Fruit fly (Drosophila melanogaster): ENCODE results near the gene Vinc.

Vinc gene

dm6 chrX:2222181-2222790 lies at the start of gene Vinc:
Vinc (minus strand) TSS chrX:2222567.
- TF ChIP-seq CG17801 (GFP tag; optimal IDR thresholded peaks at IDR 0.05; ENCODE audit: partially characterized antibody) = peak; percentile 97

DNA sequence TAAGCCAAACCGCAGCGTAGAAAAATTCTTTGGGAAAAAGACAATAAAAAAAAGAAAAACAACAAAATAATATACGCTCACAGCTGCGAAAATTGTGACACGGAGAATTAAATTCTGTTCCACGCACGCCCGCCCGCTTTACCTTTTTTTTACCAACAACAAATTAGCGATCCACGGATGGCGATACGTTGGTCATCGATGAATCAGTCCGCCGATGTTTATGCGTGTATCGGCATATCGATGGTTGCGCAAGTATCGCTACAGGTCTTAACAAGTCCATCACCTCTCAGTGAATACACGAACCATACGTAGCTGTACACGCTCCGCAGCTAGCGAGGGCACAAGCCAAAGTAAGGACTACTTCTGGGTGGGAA lies 48.2 kb upstream of the Vinc start, which contains the start of gene CG2924:
CG2924 (minus strand) TSS at position 205 of the 374 bp plus-strand sequence.
- TF ChIP-seq CG17801 (GFP tag; optimal IDR thresholded peaks at IDR 0.05; ENCODE audit: partially characterized antibody) = peak; percentile 63

- TF ChIP-seq CG17801 (GFP tag; optimal IDR thresholded peaks at IDR 0.05; ENCODE audit: partially characterized antibody) = no peak
Measured at dm6 chrX:2269822-2270556, 47.6 kb upstream of the Vinc start.

DNA sequence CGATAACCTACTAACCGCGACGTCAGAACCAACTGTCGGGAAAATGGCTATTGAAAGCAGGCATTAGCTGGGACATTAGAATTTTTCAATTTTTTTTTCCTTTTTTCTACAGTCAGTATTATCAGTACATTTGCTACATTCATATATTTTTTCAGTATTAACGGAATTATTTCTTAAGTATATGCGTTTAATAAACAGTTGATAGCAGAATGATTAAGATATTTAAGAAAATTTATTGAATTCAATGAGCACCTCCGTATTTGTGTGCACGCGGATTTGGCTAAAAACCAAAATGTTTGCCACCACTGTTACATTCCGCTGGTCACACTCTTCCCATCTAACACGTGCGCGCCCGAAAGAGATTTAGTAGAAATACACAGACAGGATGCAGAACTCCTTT lies 40.1 kb upstream of the Vinc start, which contains the start of the genes temp and CG3071:
temp (minus strand) TSS at position 5 of the 400 bp plus-strand sequence.
CG3071 (plus strand) TSS at position 327 of the 400 bp plus-strand sequence.
- TF ChIP-seq CG17801 (GFP tag; optimal IDR thresholded peaks at IDR 0.05; ENCODE audit: partially characterized antibody) = peak; percentile 16

DNA sequence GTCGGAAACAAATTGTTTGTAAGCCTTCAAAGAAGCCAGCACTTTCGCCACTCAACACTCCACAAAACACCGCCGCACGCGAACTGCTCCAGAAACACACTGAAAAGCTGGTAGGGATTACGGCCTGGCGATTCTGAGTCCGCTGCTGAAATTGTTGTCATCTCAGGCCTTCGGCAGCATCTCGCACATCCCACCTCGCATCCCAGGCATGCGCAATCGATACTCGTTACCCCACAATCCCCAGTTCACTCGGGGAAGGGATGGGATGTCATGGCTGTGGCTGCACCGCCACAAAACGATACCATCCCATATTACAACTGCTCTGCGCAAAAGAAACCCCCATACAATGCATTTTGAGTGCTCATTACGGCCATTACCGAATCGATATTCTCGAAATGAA lies 37.4 kb upstream of the Vinc start, which contains the start of gene CG3078:
CG3078 (minus strand) TSS at position 101 of the 400 bp plus-strand sequence.
- no peak for TF ChIP-seq CG17801 (GFP tag; optimal IDR thresholded peaks at IDR 0.05; ENCODE audit: partially characterized antibody)

DNA sequence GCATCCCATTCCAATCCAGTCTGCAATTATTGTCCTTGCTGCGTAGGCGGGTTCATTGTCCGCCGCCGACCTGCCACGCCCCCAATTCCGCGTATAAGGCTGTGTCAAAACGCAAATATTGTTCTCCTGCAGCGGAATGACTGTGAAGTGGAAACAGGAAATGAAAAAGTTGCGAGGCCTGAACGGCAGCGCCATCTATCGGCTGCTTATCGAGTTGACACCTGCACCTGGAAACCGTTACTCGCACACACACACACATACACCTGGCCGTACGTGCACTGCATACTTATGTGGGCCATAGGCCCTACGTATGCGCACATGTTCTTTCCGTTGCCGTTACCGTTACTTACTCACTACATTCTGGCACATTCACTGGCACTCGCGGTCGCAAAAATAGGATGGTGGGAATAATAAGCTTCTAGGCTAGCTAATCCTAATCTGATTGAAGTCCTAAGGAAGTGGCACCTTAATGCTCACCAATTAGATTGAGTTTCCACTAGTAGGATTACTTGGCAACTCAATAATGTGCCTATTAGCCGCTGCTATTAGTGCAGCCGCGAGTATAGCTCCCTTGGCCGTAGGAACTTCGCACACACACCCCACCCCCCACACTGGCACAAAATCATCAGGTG lies 36.4 kb upstream of the Vinc start:
- no peak for TF ChIP-seq CG17801 (GFP tag; optimal IDR thresholded peaks at IDR 0.05; ENCODE audit: partially characterized antibody)

dm6 chrX:2255035-2255434 lies 32.7 kb upstream of the Vinc start:
- TF ChIP-seq CG17801 (GFP tag; optimal IDR thresholded peaks at IDR 0.05; ENCODE audit: partially characterized antibody) = no peak

DNA sequence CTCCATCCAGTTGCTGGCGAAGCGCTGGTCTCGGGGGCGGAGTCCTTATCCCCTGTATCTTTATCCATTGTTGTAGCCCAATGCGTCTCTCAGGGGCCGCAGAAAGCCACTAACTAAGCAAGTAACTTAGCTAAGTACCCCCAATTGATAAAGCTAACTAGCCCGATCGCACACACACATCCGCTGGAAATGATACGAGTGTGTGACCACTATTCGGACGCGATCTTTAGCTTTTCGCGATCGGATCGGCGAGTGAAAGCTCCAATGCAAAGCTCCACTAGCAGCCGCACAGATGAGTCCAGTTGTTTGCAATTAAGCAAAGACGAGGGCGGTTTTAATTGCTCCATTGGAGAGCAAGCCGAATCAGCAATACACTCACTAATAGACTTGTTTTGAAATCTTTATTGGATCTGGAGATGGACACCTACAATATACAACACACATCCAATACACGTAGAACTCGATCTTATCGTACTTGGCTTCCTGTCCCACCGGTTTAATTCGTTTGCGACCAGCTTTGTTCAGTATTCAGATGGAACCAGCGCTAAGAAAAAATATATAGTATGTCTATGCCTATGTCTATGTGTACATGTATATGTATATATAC lies 31.8 kb upstream of the Vinc start, which contains the start of gene CG3091:
CG3091 (minus strand) TSS at position 178 of the 607 bp plus-strand sequence.
- TF ChIP-seq CG17801 (GFP tag; optimal IDR thresholded peaks at IDR 0.05; ENCODE audit: partially characterized antibody) = peak; percentile 18

DNA sequence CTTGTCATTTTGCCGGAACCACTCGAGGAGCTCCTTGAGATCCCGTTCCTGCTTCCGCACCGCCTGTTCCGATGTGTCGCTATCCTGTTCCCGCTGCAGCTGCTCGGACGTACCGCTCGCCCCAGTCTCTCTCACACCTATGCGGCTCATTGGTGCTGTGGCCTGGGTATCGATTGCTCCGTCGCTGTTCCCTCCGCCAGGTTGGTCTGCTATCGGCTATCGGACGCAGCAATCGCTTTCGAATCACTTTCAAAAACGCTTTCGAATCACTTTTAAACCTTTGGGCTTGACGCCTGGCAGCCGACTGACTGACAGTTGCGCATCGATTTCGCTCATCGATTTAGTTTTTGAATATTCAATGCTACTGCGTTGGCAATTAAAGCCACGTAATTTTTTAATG lies 29.3 kb upstream of the Vinc start, which contains the start of gene CG3191:
CG3191 (minus strand) TSS at position 306 of the 400 bp plus-strand sequence.
- no peak for TF ChIP-seq CG17801 (GFP tag; optimal IDR thresholded peaks at IDR 0.05; ENCODE audit: partially characterized antibody)

- no peak for TF ChIP-seq CG17801 (GFP tag; optimal IDR thresholded peaks at IDR 0.05; ENCODE audit: partially characterized antibody)
Measured at dm6 chrX:2249763-2250162, 27.4 kb upstream of the Vinc start, which contains the start of gene crn. crn (minus strand) TSS chrX:2249983.

DNA sequence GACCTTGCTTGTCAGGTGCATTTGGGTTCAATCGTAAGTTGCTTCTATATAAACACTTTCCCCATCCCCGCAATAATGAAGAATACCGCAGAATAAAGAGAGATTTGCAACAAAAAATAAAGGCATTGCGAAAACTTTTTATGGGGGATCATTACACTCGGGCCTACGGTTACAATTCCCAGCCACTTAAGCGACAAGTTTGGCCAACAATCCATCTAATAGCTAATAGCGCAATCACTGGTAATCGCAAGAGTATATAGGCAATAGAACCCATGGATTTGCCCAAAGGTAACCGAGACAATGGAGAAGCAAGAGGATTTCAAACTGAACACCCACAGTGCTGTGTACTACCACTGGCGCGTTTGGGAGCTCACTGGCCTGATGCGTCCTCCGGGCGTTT lies 23.6 kb upstream of the Vinc start, which contains the start of gene Or2a:
Or2a (plus strand) TSS at position 301 of the 400 bp plus-strand sequence.
- no peak for TF ChIP-seq CG17801 (GFP tag; optimal IDR thresholded peaks at IDR 0.05; ENCODE audit: partially characterized antibody)

dm6 chrX:2244753-2245152 lies 22.4 kb upstream of the Vinc start:
- no peak for TF ChIP-seq CG17801 (GFP tag; optimal IDR thresholded peaks at IDR 0.05; ENCODE audit: partially characterized antibody)

DNA sequence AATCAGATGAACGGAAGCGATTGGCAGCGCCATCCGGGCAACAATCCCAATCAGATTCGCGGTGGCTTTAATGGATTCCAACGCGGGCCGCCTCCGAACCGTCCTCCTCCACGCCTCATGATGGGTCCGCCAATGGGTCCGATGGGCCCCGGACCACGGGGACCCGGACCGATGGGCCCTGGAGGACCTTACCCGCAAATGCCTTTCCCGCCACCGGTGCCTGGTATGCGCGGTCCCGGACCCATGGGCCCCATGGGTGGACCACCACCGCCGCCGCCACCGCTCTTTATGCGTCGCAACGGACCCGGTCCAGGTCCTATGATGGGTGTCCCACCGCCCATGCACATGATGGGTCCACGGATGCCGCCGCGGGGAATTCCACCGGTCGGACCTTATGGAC lies 20.5 kb upstream of the Vinc start:
- TF ChIP-seq CG17801 (GFP tag; optimal IDR thresholded peaks at IDR 0.05; ENCODE audit: partially characterized antibody) = no peak

- TF ChIP-seq CG17801 (GFP tag; optimal IDR thresholded peaks at IDR 0.05; ENCODE audit: partially characterized antibody) = no peak
Measured at dm6 chrX:2241842-2242241, 19.5 kb upstream of the Vinc start, which contains the start of gene kz. kz (minus strand) TSS chrX:2242035.

dm6 chrX:2225138-2225537 lies 2.8 kb upstream of the Vinc start, which contains the start of gene pcx:
pcx (plus strand) TSS chrX:2225296.
- TF ChIP-seq CG17801 (GFP tag; optimal IDR thresholded peaks at IDR 0.05; ENCODE audit: partially characterized antibody) = no peak
